Worm (Caenorhabditis elegans) whole organism, L4 larva: ENCODE data around the gene swt-5.

Experiments used
- F10B5.3 ChIP-seq: sonication (generic microtip); optimal IDR thresholded peaks from 2 replicates; lab custom pipeline; 2016; ENCODE audit warnings: mild to moderate bottlenecking, missing genetic modification characterization, missing compliant biosample characterization
- F26F4.8 ChIP-seq: fragments of 200-800 bp; sonication (Bioruptor generic); conservative IDR thresholded peaks from 2 replicates; pipeline ENCODE4 v1.3.6; 2022; ENCODE audit warnings: missing genetic modification characterization, missing compliant biosample characterization
- F49E8.2 ChIP-seq: sonication (generic microtip); optimal IDR thresholded peaks from 2 replicates; lab custom pipeline; 2016; ENCODE audit warnings: missing compliant biosample characterization, mild to moderate bottlenecking, missing genetic modification characterization, borderline replicate concordance
- Y105C5A.15 ChIP-seq: fragments of 200-800 bp; sonication (Bioruptor generic); IDR thresholded peaks from 2 replicates; pipeline ENCODE4 v1.3.6; 2022; ENCODE audit warnings: missing genetic modification characterization, missing compliant biosample characterization
- Y5F2A.4 ChIP-seq: fragments of 200-800 bp; sonication (Bioruptor generic); optimal IDR thresholded peaks from 2 replicates; lab custom pipeline; 2018; ENCODE audit warnings: mild to moderate bottlenecking, missing genetic modification characterization, missing compliant biosample characterization
- ZK337.2 ChIP-seq: fragments of 200-800 bp; sonication (Bioruptor generic); IDR thresholded peaks from 2 replicates; pipeline ENCODE4 v1.3.6; 2022; ENCODE audit warnings: missing genetic modification reagents, missing genetic modification characterization, missing compliant biosample characterization
- ZK546.5 ChIP-seq, 2 experiments: sonication (generic microtip); optimal IDR thresholded peaks; 2 replicates each; lab custom pipeline; 2017; ENCODE audit warnings: missing biosample characterization in 2 of 2, missing genetic modification characterization in 2 of 2
- aha-1 ChIP-seq: fragments of 150-350 bp; peaks from one replicate; lab custom pipeline; 2014; ENCODE audit warnings: missing biosample characterization, missing genetic modification characterization
- ama-1 ChIP-seq: fragments of 150-350 bp; optimal IDR thresholded peaks from 2 replicates; lab custom pipeline; 2014; ENCODE audit warnings: inconsistent platforms, mixed read lengths
- ceh-20 ChIP-seq: fragments of 200-800 bp; sonication (Bioruptor generic); IDR thresholded peaks from 2 replicates; pipeline ENCODE4 v1.3.6; 2022; ENCODE audit warnings: missing genetic modification reagents, missing genetic modification characterization, missing compliant biosample characterization
- ceh-28 ChIP-seq: fragments of 150-350 bp; optimal IDR thresholded peaks from 2 replicates; lab custom pipeline; 2014; ENCODE audit warnings: missing biosample characterization, missing genetic modification reagents, missing genetic modification characterization
- ceh-62 ChIP-seq: sonication (generic microtip); optimal IDR thresholded peaks from 2 replicates; lab custom pipeline; 2017; ENCODE audit warnings: missing biosample characterization, missing genetic modification characterization
- ces-1 ChIP-seq: fragments of 150-350 bp; sonication (generic microtip); optimal IDR thresholded peaks from 4 replicates; lab custom pipeline; 2014; ENCODE audit warnings: missing biosample characterization, missing genetic modification reagents, missing genetic modification characterization
- cey-2 ChIP-seq: sonication (generic microtip); optimal IDR thresholded peaks from 3 replicates; lab custom pipeline; 2017; ENCODE audit warnings: missing genetic modification characterization, mild to moderate bottlenecking, missing compliant biosample characterization, antibody characterized with exemption, borderline replicate concordance; ENCODE audit not compliant: insufficient read depth
- ctbp-1 ChIP-seq: fragments of 200-800 bp; sonication (Bioruptor generic); IDR thresholded peaks from 2 replicates; pipeline ENCODE4 v1.3.6; 2022; ENCODE audit warnings: missing genetic modification reagents, missing genetic modification characterization, missing compliant biosample characterization
- daf-12 ChIP-seq: fragments of 150-350 bp; optimal IDR thresholded peaks from 2 replicates; lab custom pipeline; 2014; ENCODE audit warnings: missing biosample characterization, missing genetic modification reagents, missing genetic modification characterization
- dmd-8 ChIP-seq: fragments of 200-800 bp; sonication (Bioruptor generic); IDR thresholded peaks from 2 replicates; pipeline ENCODE4 v1.3.6; 2022; ENCODE audit warnings: missing genetic modification characterization, missing compliant biosample characterization
- dmd-9 ChIP-seq: fragments of 200-800 bp; sonication (Bioruptor generic); IDR thresholded peaks from 2 replicates; pipeline ENCODE4 v1.3.6; 2022; ENCODE audit warnings: missing genetic modification reagents, missing genetic modification characterization, missing compliant biosample characterization
- duxl-1 ChIP-seq: sonication (generic microtip); optimal IDR thresholded peaks from 2 replicates; lab custom pipeline; 2016; ENCODE audit warnings: mild to moderate bottlenecking, missing genetic modification characterization, moderate library complexity, missing compliant biosample characterization; ENCODE audit not compliant: poor library complexity
- egl-27 ChIP-seq: sonication (generic microtip); optimal IDR thresholded peaks from 3 replicates; lab custom pipeline; 2017; ENCODE audit warnings: missing biosample characterization, missing genetic modification reagents, missing genetic modification characterization
- egl-43 ChIP-seq: fragments of 200-800 bp; sonication (Bioruptor generic); IDR thresholded peaks from 2 replicates; pipeline ENCODE4 v1.3.6; 2022; ENCODE audit warnings: missing genetic modification reagents, missing genetic modification characterization, missing compliant biosample characterization
- fos-1 ChIP-seq: fragments of 150-350 bp; optimal IDR thresholded peaks from 2 replicates; lab custom pipeline; 2014; ENCODE audit warnings: missing biosample characterization, missing genetic modification characterization
- hif-1 ChIP-seq, 2 experiments: sonication (generic microtip); optimal IDR thresholded peaks; 2 replicates each; lab custom pipeline; 2016 to 2017; ENCODE audit warnings: missing compliant biosample characterization in 2 of 2, missing genetic modification characterization in 2 of 2, missing genetic modification reagents in 2 of 2, missing genotype in 2 of 2, mild to moderate bottlenecking in 1 of 2
- hlh-30 ChIP-seq: sonication (generic microtip); optimal IDR thresholded peaks from 2 replicates; lab custom pipeline; 2017; ENCODE audit warnings: antibody characterized with exemption, mild to moderate bottlenecking, missing genetic modification characterization, missing compliant biosample characterization; ENCODE audit not compliant: insufficient read depth
- lim-7 ChIP-seq: fragments of 200-800 bp; sonication (Bioruptor generic); IDR thresholded peaks from 2 replicates; pipeline ENCODE4 v1.3.6; 2022; ENCODE audit warnings: missing genetic modification characterization, missing compliant biosample characterization
- lin-13 ChIP-seq: fragments of 150-350 bp; optimal IDR thresholded peaks from 2 replicates; lab custom pipeline; 2014; ENCODE audit warnings: missing biosample characterization, missing genetic modification reagents, missing genetic modification characterization
- lin-15B ChIP-seq: fragments of 150-350 bp; sonication (generic microtip); optimal IDR thresholded peaks from 3 replicates; lab custom pipeline; 2014; ENCODE audit warnings: missing biosample characterization, missing genetic modification characterization
- lin-29 ChIP-seq: fragments of 200-800 bp; sonication (Bioruptor generic); IDR thresholded peaks from 2 replicates; pipeline ENCODE4 v1.3.6; 2022; ENCODE audit warnings: missing genetic modification reagents, missing genetic modification characterization, missing compliant biosample characterization
- lin-38 ChIP-seq: fragments of 200-800 bp; sonication (Bioruptor generic); IDR thresholded peaks from 2 replicates; pipeline ENCODE4 v1.3.6; 2022; ENCODE audit warnings: missing genetic modification reagents, missing genetic modification characterization, missing compliant biosample characterization
- lin-39 ChIP-seq: fragments of 150-350 bp; optimal IDR thresholded peaks from 2 replicates; lab custom pipeline; 2014; ENCODE audit warnings: missing biosample characterization, missing genetic modification reagents, missing genetic modification characterization
- lir-3 ChIP-seq: sonication (generic microtip); optimal IDR thresholded peaks from 2 replicates; lab custom pipeline; 2016; ENCODE audit warnings: mild to moderate bottlenecking, missing genetic modification characterization, missing compliant biosample characterization
- mdl-1 ChIP-seq, 2 experiments: fragments of 150-350 bp in 1 of 2; sonication (generic microtip) in 1 of 2; optimal IDR thresholded peaks; 2 replicates each; lab custom pipeline; 2014 to 2017; ENCODE audit warnings: missing biosample characterization in 2 of 2, missing genetic modification characterization in 2 of 2
- mdt-29 ChIP-seq: fragments of 200-800 bp; sonication (Bioruptor generic); IDR thresholded peaks from 2 replicates; pipeline ENCODE4 v1.3.6; 2022; ENCODE audit warnings: missing genetic modification reagents, missing genetic modification characterization, missing compliant biosample characterization
- nhr-10 ChIP-seq: fragments of 150-350 bp; optimal IDR thresholded peaks from 2 replicates; lab custom pipeline; 2014; ENCODE audit warnings: missing biosample characterization, missing genetic modification characterization
- nhr-102 ChIP-seq: sonication (generic microtip); optimal IDR thresholded peaks from 2 replicates; lab custom pipeline; 2016; ENCODE audit warnings: mild to moderate bottlenecking, missing genetic modification characterization, moderate library complexity, missing compliant biosample characterization
- nhr-11 ChIP-seq: fragments of 150-350 bp; optimal IDR thresholded peaks from 2 replicates; lab custom pipeline; 2014; ENCODE audit warnings: missing biosample characterization, missing genetic modification characterization
- nhr-237 ChIP-seq: sonication (generic microtip); optimal IDR thresholded peaks from 2 replicates; lab custom pipeline; 2017; ENCODE audit warnings: missing biosample characterization, missing genetic modification characterization
- nhr-25 ChIP-seq: sonication (generic microtip); optimal IDR thresholded peaks from 2 replicates; lab custom pipeline; 2017; ENCODE audit warnings: missing genetic modification characterization, mild to moderate bottlenecking, missing compliant biosample characterization, antibody characterized with exemption, moderate library complexity, borderline replicate concordance; ENCODE audit not compliant: insufficient read depth
- nhr-41 ChIP-seq: fragments of 200-800 bp; sonication (Bioruptor generic); IDR thresholded peaks from 2 replicates; pipeline ENCODE4 v1.3.6; 2022; ENCODE audit warnings: missing genetic modification reagents, missing genetic modification characterization, missing compliant biosample characterization
- nhr-48 ChIP-seq: sonication (generic microtip); optimal IDR thresholded peaks from 2 replicates; lab custom pipeline; 2016; ENCODE audit warnings: mild to moderate bottlenecking, missing genetic modification characterization, missing compliant biosample characterization
- pha-4 ChIP-seq, 2 experiments: fragments of 150-350 bp in 1 of 2; fragments of 200-800 bp in 1 of 2; sonication (Bioruptor generic) in 1 of 2; IDR thresholded peaks in 1 of 2; optimal IDR thresholded peaks in 1 of 2; 2 replicates each; pipeline versions ENCODE4 v1.3.6 to Lab custom; 2014 to 2022; ENCODE audit warnings: missing genetic modification characterization in 2 of 2, missing genetic modification reagents in 2 of 2, missing biosample characterization in 1 of 2, missing compliant biosample characterization in 1 of 2
- php-3 ChIP-seq: fragments of 200-800 bp; sonication (Bioruptor generic); IDR thresholded peaks from 2 replicates; pipeline ENCODE4 v1.3.6; 2022; ENCODE audit warnings: missing genetic modification reagents, missing genetic modification characterization, missing compliant biosample characterization
- skn-1 ChIP-seq: fragments of 150-350 bp; optimal IDR thresholded peaks from 2 replicates; lab custom pipeline; 2014; ENCODE audit warnings: missing biosample characterization, missing genetic modification characterization
- spr-1 ChIP-seq: sonication (generic microtip); optimal IDR thresholded peaks from 2 replicates; lab custom pipeline; 2016; ENCODE audit warnings: mild to moderate bottlenecking, missing genetic modification characterization, missing compliant biosample characterization
- tag-97 ChIP-seq: fragments of 200-800 bp; sonication (Bioruptor generic); IDR thresholded peaks from 2 replicates; pipeline ENCODE4 v1.3.6; 2022; ENCODE audit warnings: missing genetic modification characterization, missing compliant biosample characterization
- unc-130 ChIP-seq: sonication (generic microtip); optimal IDR thresholded peaks from 2 replicates; lab custom pipeline; 2016; ENCODE audit warnings: missing genetic modification reagents, missing genetic modification characterization, missing compliant biosample characterization
- unc-39 ChIP-seq: sonication (generic microtip); optimal IDR thresholded peaks from 2 replicates; lab custom pipeline; 2017; ENCODE audit warnings: missing biosample characterization, missing genetic modification characterization
- unc-62 ChIP-seq, 3 experiments: fragments of 150-350 bp in 1 of 3; sonication (generic microtip); optimal IDR thresholded peaks in 2 of 3; peaks in 1 of 3; 1 replicate in 1 of 3; 2 replicates in 2 of 3; lab custom pipeline; 2014 to 2017; ENCODE audit warnings: missing biosample characterization in 3 of 3, missing genetic modification characterization in 3 of 3, missing genetic modification reagents in 3 of 3, missing genotype in 1 of 3
- zag-1 ChIP-seq: fragments of 150-350 bp; optimal IDR thresholded peaks from 2 replicates; lab custom pipeline; 2014; ENCODE audit warnings: missing biosample characterization, missing genetic modification characterization
- zip-2 ChIP-seq: fragments of 150-350 bp; optimal IDR thresholded peaks from 2 replicates; lab custom pipeline; 2014; ENCODE audit warnings: missing biosample characterization, missing genetic modification characterization

Gene swt-5

DNA sequence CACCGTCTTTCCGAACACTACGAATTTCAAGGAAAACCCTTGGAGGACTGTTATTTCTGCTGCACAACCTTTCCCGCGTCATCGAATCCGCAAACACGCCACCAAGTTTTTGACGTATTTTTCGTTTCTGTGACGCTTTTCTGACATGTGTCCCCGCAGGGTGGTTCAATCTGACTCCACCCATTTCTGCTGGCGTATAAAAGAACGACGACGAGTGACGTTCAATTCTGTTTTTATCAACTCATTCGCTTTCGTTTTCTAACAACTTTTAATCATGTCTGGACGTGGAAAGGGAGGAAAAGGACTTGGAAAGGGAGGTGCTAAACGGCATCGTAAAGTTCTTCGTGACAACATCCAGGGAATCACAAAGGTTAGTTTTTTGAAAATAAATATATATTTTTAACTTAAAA is 45.7 kb downstream of the swt-5 start, which contains the start of gene his-37 (continued):
- peak; percentile 96 for TF ChIP-seq spr-1 (tag; lab: Kevin White, UChicago)
- TF ChIP-seq fos-1 (tag; lab: Kevin White, UChicago) = peak; percentile 74
- no peak for TF ChIP-seq F26F4.8
- peak; percentile 96 for TF ChIP-seq duxl-1 (tag; lab: Kevin White, UChicago)
- TF ChIP-seq F49E8.2 (tag; lab: Kevin White, UChicago) = no peak
- TF ChIP-seq ZK546.5 (tag; optimal IDR thresholded peaks at IDR 0.05; lab: Kevin White, UChicago) = peak in 1 of 2 experiments; percentile 79
- peak; percentile 78 for TF ChIP-seq skn-1 (tag; lab: Kevin White, UChicago)
- no peak for TF ChIP-seq tag-97 (GFP tag; lab: Robert Waterston, UW)
- peak; percentile 95 for TF ChIP-seq ama-1 (lab: Kevin White, UChicago)
- TF ChIP-seq mdt-29 = peak; percentile 94
- peak; percentile 96 for TF ChIP-seq nhr-48 (tag; lab: Kevin White, UChicago)
- peak; percentile 82 to 93 for TF ChIP-seq hif-1 (tag; optimal IDR thresholded peaks at IDR 0.05; lab: Kevin White, UChicago)
- peak; percentile 88 for TF ChIP-seq cey-2 (tag; lab: Kevin White, UChicago)
- TF ChIP-seq hlh-30 (tag; lab: Kevin White, UChicago) = peak; percentile 92
- TF ChIP-seq ctbp-1 (GFP tag; lab: Robert Waterston, UW) = peak; percentile 98
- TF ChIP-seq unc-62 (GFP tag; optimal IDR thresholded peaks at IDR 0.05 in 1 of 2; lab: Kevin White, UChicago) = peak; percentile 46 to 100
- no peak for TF ChIP-seq unc-62 (tag; optimal IDR thresholded peaks at IDR 0.05; lab: Kevin White, UChicago)
- TF ChIP-seq lim-7 (GFP tag; lab: Robert Waterston, UW) = no peak
- TF ChIP-seq Y5F2A.4 (GFP tag; lab: Kevin White, UChicago) = peak; percentile 84
- peak; percentile 59 for TF ChIP-seq ceh-28 (tag; lab: Kevin White, UChicago)
- TF ChIP-seq ceh-62 (tag; lab: Kevin White, UChicago) = no peak
- no peak for TF ChIP-seq daf-12
- peak; percentile 88 for TF ChIP-seq nhr-41 (GFP tag; lab: Robert Waterston, UW)
- TF ChIP-seq php-3 = peak; percentile 94
- peak; percentile 89 for TF ChIP-seq ces-1 (GFP tag; lab: Kevin White, UChicago)
- TF ChIP-seq lin-29 (GFP tag; lab: Robert Waterston, UW) = peak; percentile 95
- TF ChIP-seq lin-13 (GFP tag; lab: Kevin White, UChicago) = peak; percentile 98
- TF ChIP-seq egl-27 (tag; lab: Kevin White, UChicago) = peak; percentile 27
- TF ChIP-seq lir-3 (tag; lab: Kevin White, UChicago) = peak; percentile 88
- TF ChIP-seq egl-43 (GFP tag; lab: Robert Waterston, UW) = peak; percentile 95
- TF ChIP-seq nhr-237 (tag; lab: Kevin White, UChicago) = peak; percentile 82
- peak; percentile 99 for TF ChIP-seq ceh-20
- peak; percentile 68; the same call in 1 of the 2 replicates for TF ChIP-seq ZK337.2 (GFP tag; lab: Robert Waterston, UW)
- no peak for TF ChIP-seq dmd-8 (GFP tag; lab: Robert Waterston, UW)
- TF ChIP-seq nhr-102 (tag; lab: Kevin White, UChicago) = peak; percentile 99
- TF ChIP-seq zag-1 (tag; lab: Kevin White, UChicago) = peak; percentile 83
- peak; percentile 73 for TF ChIP-seq nhr-10 (tag; lab: Kevin White, UChicago)
- TF ChIP-seq pha-4 (GFP tag; IDR thresholded peaks at IDR 0.05; lab: Robert Waterston, UW) = peak; percentile 97
- TF ChIP-seq pha-4 (tag; optimal IDR thresholded peaks at IDR 0.05; lab: Kevin White, UChicago) = peak; percentile 98
- TF ChIP-seq lin-39 (tag; lab: Kevin White, UChicago) = peak; percentile 62
- no peak for TF ChIP-seq unc-130 (GFP tag; lab: Kevin White, UChicago)
- no peak for TF ChIP-seq lin-15B (tag; lab: Kevin White, UChicago)
- TF ChIP-seq aha-1 (tag; lab: Kevin White, UChicago) = peak; percentile 100
- TF ChIP-seq Y105C5A.15 (GFP tag; lab: Robert Waterston, UW) = peak; percentile 61; the same call in 1 of the 2 replicates
- TF ChIP-seq nhr-25 (tag; lab: Kevin White, UChicago) = peak; percentile 98
- TF ChIP-seq unc-39 (tag; lab: Kevin White, UChicago) = peak; percentile 52
- peak; percentile 100 for TF ChIP-seq nhr-11
- TF ChIP-seq lin-38 (GFP tag; lab: Robert Waterston, UW) = peak; percentile 91
- TF ChIP-seq dmd-9 (GFP tag; lab: Robert Waterston, UW) = peak; percentile 95
- TF ChIP-seq zip-2 (tag; lab: Kevin White, UChicago) = peak; percentile 92
- peak; percentile 91 for TF ChIP-seq F10B5.3 (tag; lab: Kevin White, UChicago)
- peak; percentile 74 to 97 for TF ChIP-seq mdl-1 (tag; optimal IDR thresholded peaks at IDR 0.05; lab: Kevin White, UChicago)
